Worm (Caenorhabditis elegans) whole organism, early embryonic: ENCODE measurements around the gene bpnt-1.

ENCODE experiments used
- F13C5.2 ChIP-seq: sonication (generic microtip); optimal IDR thresholded peaks from 2 replicates; lab custom pipeline; 2017; ENCODE audit warnings: mild to moderate bottlenecking, missing genetic modification characterization, inconsistent platforms, missing compliant biosample characterization
- aly-1 ChIP-seq: sonication (generic microtip); optimal IDR thresholded peaks from 2 replicates; lab custom pipeline; 2016; ENCODE audit warnings: missing genetic modification characterization, missing compliant biosample characterization
- ama-1 ChIP-seq: fragments of 150-350 bp; optimal IDR thresholded peaks from 2 replicates; lab custom pipeline; 2014
- ceh-13 ChIP-seq: fragments of 200-800 bp; sonication (Bioruptor generic); optimal IDR thresholded peaks from 2 replicates; lab custom pipeline; 2018; ENCODE audit warnings: mild to moderate bottlenecking, missing genetic modification characterization, missing compliant biosample characterization
- hmbx-1 ChIP-seq: sonication (generic microtip); optimal IDR thresholded peaks from 2 replicates; lab custom pipeline; 2016; ENCODE audit warnings: mild to moderate bottlenecking, missing genetic modification characterization, missing compliant biosample characterization
- hmg-4 ChIP-seq: fragments of 200-800 bp; sonication (Bioruptor generic); optimal IDR thresholded peaks from 2 replicates; lab custom pipeline; 2018; ENCODE audit warnings: mild to moderate bottlenecking, missing genetic modification characterization, missing compliant biosample characterization
- pes-1 ChIP-seq: fragments of 200-800 bp; sonication (Bioruptor generic); IDR thresholded peaks from 2 replicates; pipeline ENCODE4 v1.3.6; 2022; ENCODE audit warnings: missing genetic modification reagents, missing genetic modification characterization, missing compliant biosample characterization
- scrt-1 ChIP-seq: fragments of 200-800 bp; sonication (Bioruptor generic); IDR thresholded peaks from 2 replicates; pipeline ENCODE4 v1.3.6; 2022; ENCODE audit warnings: missing genetic modification characterization, missing compliant biosample characterization
- tra-4 ChIP-seq: sonication (generic microtip); optimal IDR thresholded peaks from 2 replicates; lab custom pipeline; 2017; ENCODE audit warnings: missing genetic modification characterization, missing compliant biosample characterization

ce11 chrII:4444811-4445210 is 24.8 kb downstream of the bpnt-1 start:
- TF ChIP-seq scrt-1 (GFP tag; lab: Robert Waterston, UW) = no peak
- no peak for TF ChIP-seq pes-1 (GFP tag; lab: Robert Waterston, UW)
- no peak for TF ChIP-seq ceh-13
- TF ChIP-seq tra-4 (tag; lab: Kevin White, UChicago) = no peak
- no peak for TF ChIP-seq ama-1 (lab: Kevin White, UChicago)
- no peak for TF ChIP-seq hmg-4 (GFP tag; lab: Kevin White, UChicago)
- TF ChIP-seq hmbx-1 (tag; lab: Kevin White, UChicago) = no peak
- TF ChIP-seq aly-1 (tag; lab: Kevin White, UChicago) = no peak
- TF ChIP-seq F13C5.2 (tag; lab: Kevin White, UChicago) = no peak
